Fruit fly (Drosophila melanogaster) whole organism, embryonic: ENCODE results near the gene Sodh2.

Source experiments
- ATbp ChIP-seq: fragments of 200-800 bp; sonication (Bioruptor generic); optimal IDR thresholded peaks from 2 replicates; lab custom pipeline; 2017; ENCODE audit warnings: missing biosample characterization, mild to moderate bottlenecking, missing genetic modification characterization, missing genetic modification reagents
- Atf-2 ChIP-seq: fragments of 200-800 bp; sonication (Bioruptor generic); optimal IDR thresholded peaks from 2 replicates; lab custom pipeline; 2016; ENCODE audit warnings: missing biosample characterization, missing genetic modification characterization
- Blimp-1 ChIP-seq: fragments of 200-800 bp; sonication (Bioruptor generic); optimal IDR thresholded peaks from 3 replicates; lab custom pipeline; 2018; ENCODE audit warnings: missing biosample characterization, missing genetic modification characterization, mild to moderate bottlenecking, moderate library complexity, missing genetic modification reagents
- Bteb2 ChIP-seq: fragments of 200-800 bp; sonication (Bioruptor generic); optimal IDR thresholded peaks from 2 replicates; lab custom pipeline; 2016; ENCODE audit warnings: missing biosample characterization, missing genetic modification characterization
- CG10462 ChIP-seq: fragments of 200-800 bp; sonication (Bioruptor generic); optimal IDR thresholded peaks from 2 replicates; lab custom pipeline; 2016; ENCODE audit warnings: missing biosample characterization, missing genetic modification characterization
- CG12744 ChIP-seq: fragments of 200-800 bp; sonication (Bioruptor generic); optimal IDR thresholded peaks from 2 replicates; lab custom pipeline; 2016; ENCODE audit warnings: missing biosample characterization, missing genetic modification characterization
- CG14441 ChIP-seq: fragments of 200-800 bp; sonication (Bioruptor generic); IDR thresholded peaks from 2 replicates; pipeline ENCODE4 v1.3.6; 2022; ENCODE audit warnings: missing biosample characterization, missing genetic modification characterization
- CG14667 ChIP-seq: fragments of 200-800 bp; sonication (Bioruptor generic); IDR thresholded peaks from 2 replicates; pipeline ENCODE4 v1.3.6; 2022; ENCODE audit warnings: missing biosample characterization, missing genetic modification characterization
- CG17359 ChIP-seq: fragments of 200-800 bp; sonication (Bioruptor generic); optimal IDR thresholded peaks from 3 replicates; lab custom pipeline; 2018; ENCODE audit warnings: missing biosample characterization, mild to moderate bottlenecking, missing genetic modification characterization, moderate library complexity
- CG18262 ChIP-seq: fragments of 200-800 bp; optimal IDR thresholded peaks from 3 replicates; lab custom pipeline; 2019; ENCODE audit warnings: missing biosample characterization, mild to moderate bottlenecking, missing genetic modification characterization, moderate library complexity
- CG18599 ChIP-seq: fragments of 200-800 bp; sonication (Bioruptor generic); optimal IDR thresholded peaks from 3 replicates; lab custom pipeline; 2017; ENCODE audit warnings: missing biosample characterization, missing genetic modification characterization, mild to moderate bottlenecking, moderate library complexity, missing genetic modification reagents
- CG3281 ChIP-seq: fragments of 200-800 bp; sonication (Bioruptor generic); optimal IDR thresholded peaks from 3 replicates; lab custom pipeline; 2017; ENCODE audit warnings: missing biosample characterization, mild to moderate bottlenecking, missing genetic modification characterization
- CG33557 ChIP-seq: fragments of 200-800 bp; sonication (Bioruptor generic); optimal IDR thresholded peaks from 2 replicates; lab custom pipeline; 2019; ENCODE audit warnings: missing biosample characterization, mild to moderate bottlenecking, missing genetic modification characterization, moderate library complexity
- CG4328 ChIP-seq: fragments of 200-800 bp; sonication (Bioruptor generic); optimal IDR thresholded peaks from 3 replicates; lab custom pipeline; 2017; ENCODE audit warnings: missing biosample characterization, missing genetic modification reagents, missing genetic modification characterization
- CG4424 ChIP-seq: fragments of 200-800 bp; sonication (Bioruptor generic); optimal IDR thresholded peaks from 3 replicates; lab custom pipeline; 2016; ENCODE audit warnings: missing biosample characterization, missing genetic modification characterization
- CG4617 ChIP-seq: fragments of 200-800 bp; sonication (Bioruptor generic); optimal IDR thresholded peaks from 3 replicates; lab custom pipeline; 2016; ENCODE audit warnings: missing biosample characterization, missing genetic modification characterization, borderline replicate concordance
- CG4730 ChIP-seq: fragments of 200-800 bp; sonication (Bioruptor generic); IDR thresholded peaks from 2 replicates; pipeline ENCODE4 v1.3.6; 2022; ENCODE audit warnings: missing biosample characterization, missing genetic modification characterization
- CG6683 ChIP-seq: fragments of 200-800 bp; sonication (Bioruptor generic); optimal IDR thresholded peaks from 2 replicates; lab custom pipeline; 2017; ENCODE audit warnings: missing biosample characterization, mild to moderate bottlenecking, missing genetic modification characterization, missing genetic modification reagents
- CG6854 ChIP-seq: fragments of 200-800 bp; sonication (Bioruptor generic); optimal IDR thresholded peaks from 3 replicates; lab custom pipeline; 2017; ENCODE audit warnings: missing biosample characterization, mild to moderate bottlenecking, missing genetic modification characterization
- CG9797 ChIP-seq: fragments of 200-800 bp; sonication (Bioruptor generic); optimal IDR thresholded peaks from 3 replicates; lab custom pipeline; 2018; ENCODE audit warnings: missing biosample characterization, mild to moderate bottlenecking, missing genetic modification characterization
- CG9817 ChIP-seq: fragments of 200-800 bp; sonication (Bioruptor generic); optimal IDR thresholded peaks from 2 replicates; lab custom pipeline; 2018; ENCODE audit warnings: missing biosample characterization, mild to moderate bottlenecking, missing genetic modification characterization, moderate library complexity
- CoRest ChIP-seq: fragments of 200-800 bp; sonication (Bioruptor generic); optimal IDR thresholded peaks from 3 replicates; lab custom pipeline; 2018; ENCODE audit warnings: missing biosample characterization, mild to moderate bottlenecking, missing genetic modification characterization, moderate library complexity
- Dek ChIP-seq: fragments of 200-800 bp; sonication (Bioruptor generic); optimal IDR thresholded peaks from 3 replicates; lab custom pipeline; 2019; ENCODE audit warnings: missing biosample characterization, mild to moderate bottlenecking, missing genetic modification characterization, moderate library complexity
- Eip74EF ChIP-seq, 2 experiments: fragments of 200-800 bp in 1 of 2; fragments of >200 bp in 1 of 2; sonication (Bioruptor generic) in 1 of 2; optimal IDR thresholded peaks; 2 replicates each; lab custom pipeline; 2017 to 2019; ENCODE audit warnings: missing biosample characterization in 2 of 2, missing genetic modification characterization in 2 of 2, mild to moderate bottlenecking in 1 of 2, moderate library complexity in 1 of 2
- Ets97D ChIP-seq: fragments of 200-800 bp; sonication (Bioruptor generic); optimal IDR thresholded peaks from 3 replicates; lab custom pipeline; 2016; ENCODE audit warnings: missing biosample characterization, missing genetic modification characterization
- Gsc ChIP-seq: fragments of 200-800 bp; sonication (Bioruptor generic); IDR thresholded peaks from 2 replicates; pipeline ENCODE4 v1.3.6; 2022; ENCODE audit warnings: missing biosample characterization, missing genetic modification characterization
- Mrtf ChIP-seq: fragments of 200-800 bp; sonication (Bioruptor generic); IDR thresholded peaks from 3 replicates; pipeline ENCODE4 v1.3.6; 2022; ENCODE audit warnings: missing biosample characterization, missing genetic modification characterization
- Nf-YB ChIP-seq: fragments of 200-800 bp; sonication (Bioruptor generic); optimal IDR thresholded peaks from 3 replicates; lab custom pipeline; 2019; ENCODE audit warnings: missing biosample characterization, mild to moderate bottlenecking, missing genetic modification characterization, moderate library complexity
- Tbp ChIP-seq: fragments of >200 bp; optimal IDR thresholded peaks from 2 replicates; lab custom pipeline; 2018; ENCODE audit warnings: missing biosample characterization, missing genetic modification characterization
- Xbp1 ChIP-seq: fragments of 200-800 bp; sonication (Bioruptor generic); optimal IDR thresholded peaks from 3 replicates; lab custom pipeline; 2016; ENCODE audit warnings: missing biosample characterization, mild to moderate bottlenecking, missing genetic modification characterization
- bigmax ChIP-seq: fragments of 200-800 bp; sonication (Bioruptor generic); optimal IDR thresholded peaks from 2 replicates; lab custom pipeline; 2018; ENCODE audit warnings: missing biosample characterization, mild to moderate bottlenecking, missing genetic modification characterization
- bowl ChIP-seq: fragments of 200-800 bp; sonication (Bioruptor generic); IDR thresholded peaks from 2 replicates; pipeline ENCODE4 v1.3.6; 2022; ENCODE audit warnings: missing biosample characterization, missing genetic modification characterization
- ci ChIP-seq: fragments of 200-800 bp; sonication (Bioruptor generic); IDR thresholded peaks from 3 replicates; pipeline ENCODE4 v1.3.6; 2022; ENCODE audit warnings: missing biosample characterization, missing genetic modification characterization
- da ChIP-seq: fragments of 200-800 bp; sonication (Bioruptor generic); optimal IDR thresholded peaks from 2 replicates; lab custom pipeline; 2016; ENCODE audit warnings: missing biosample characterization, missing genetic modification characterization
- dmrt11E ChIP-seq: fragments of 200-800 bp; sonication (Bioruptor generic); optimal IDR thresholded peaks from 3 replicates; lab custom pipeline; 2018; ENCODE audit warnings: missing biosample characterization, mild to moderate bottlenecking, missing genetic modification characterization, moderate library complexity
- grn ChIP-seq: fragments of 200-800 bp; sonication (Bioruptor generic); optimal IDR thresholded peaks from 3 replicates; lab custom pipeline; 2017; ENCODE audit warnings: missing biosample characterization, missing genetic modification characterization
- hbn ChIP-seq: fragments of 200-800 bp; sonication (Bioruptor generic); IDR thresholded peaks from 2 replicates; pipeline ENCODE4 v1.3.6; 2022; ENCODE audit warnings: missing biosample characterization, missing genetic modification characterization; ENCODE audit not compliant: partially characterized antibody
- hkb ChIP-seq, 2 experiments: fragments of 200-800 bp in 1 of 2; fragments of >200 bp in 1 of 2; sonication (Bioruptor generic) in 1 of 2; IDR thresholded peaks in 1 of 2; optimal IDR thresholded peaks in 1 of 2; 2 replicates each; pipeline versions ENCODE4 v1.3.6 to Lab custom; 2017 to 2022; ENCODE audit warnings: missing biosample characterization in 1 of 2, missing genetic modification characterization in 1 of 2
- klu ChIP-seq: fragments of 200-800 bp; sonication (Bioruptor generic); IDR thresholded peaks from 2 replicates; pipeline ENCODE4 v1.3.6; 2022; ENCODE audit warnings: missing biosample characterization, missing genetic modification characterization
- pho ChIP-seq: fragments of 200-800 bp; sonication (Bioruptor generic); optimal IDR thresholded peaks from 2 replicates; lab custom pipeline; 2016; ENCODE audit warnings: missing biosample characterization, missing genetic modification characterization
- pita ChIP-seq: fragments of 200-800 bp; sonication (Bioruptor generic); optimal IDR thresholded peaks from 2 replicates; lab custom pipeline; 2017; ENCODE audit warnings: missing biosample characterization, mild to moderate bottlenecking, missing genetic modification characterization
- slp2 ChIP-seq: fragments of 200-800 bp; sonication (Bioruptor generic); optimal IDR thresholded peaks from 2 replicates; lab custom pipeline; 2016; ENCODE audit warnings: missing biosample characterization, missing genetic modification characterization
- so ChIP-seq: fragments of 200-800 bp; sonication (Bioruptor generic); IDR thresholded peaks from 3 replicates; pipeline ENCODE4 v1.3.6; 2022; ENCODE audit warnings: missing biosample characterization, missing genetic modification characterization
- toy ChIP-seq: fragments of 200-800 bp; sonication (Bioruptor generic); IDR thresholded peaks from 2 replicates; pipeline ENCODE4 v1.3.6; 2022; ENCODE audit warnings: missing biosample characterization, missing genetic modification characterization
- vvl ChIP-seq: fragments of 200-800 bp; sonication (Bioruptor generic); IDR thresholded peaks from 2 replicates; pipeline ENCODE4 v1.3.6; 2022; ENCODE audit warnings: missing biosample characterization, missing genetic modification characterization
- zen ChIP-seq: fragments of 200-800 bp; sonication (Bioruptor generic); optimal IDR thresholded peaks from 3 replicates; lab custom pipeline; 2018; ENCODE audit warnings: missing biosample characterization, mild to moderate bottlenecking, missing genetic modification characterization, moderate library complexity
- zfh1 ChIP-seq: fragments of 200-800 bp; sonication (Bioruptor generic); IDR thresholded peaks from 3 replicates; pipeline ENCODE4 v1.3.6; 2022; ENCODE audit warnings: missing biosample characterization, missing genetic modification characterization

The Sodh2 gene

DNA sequence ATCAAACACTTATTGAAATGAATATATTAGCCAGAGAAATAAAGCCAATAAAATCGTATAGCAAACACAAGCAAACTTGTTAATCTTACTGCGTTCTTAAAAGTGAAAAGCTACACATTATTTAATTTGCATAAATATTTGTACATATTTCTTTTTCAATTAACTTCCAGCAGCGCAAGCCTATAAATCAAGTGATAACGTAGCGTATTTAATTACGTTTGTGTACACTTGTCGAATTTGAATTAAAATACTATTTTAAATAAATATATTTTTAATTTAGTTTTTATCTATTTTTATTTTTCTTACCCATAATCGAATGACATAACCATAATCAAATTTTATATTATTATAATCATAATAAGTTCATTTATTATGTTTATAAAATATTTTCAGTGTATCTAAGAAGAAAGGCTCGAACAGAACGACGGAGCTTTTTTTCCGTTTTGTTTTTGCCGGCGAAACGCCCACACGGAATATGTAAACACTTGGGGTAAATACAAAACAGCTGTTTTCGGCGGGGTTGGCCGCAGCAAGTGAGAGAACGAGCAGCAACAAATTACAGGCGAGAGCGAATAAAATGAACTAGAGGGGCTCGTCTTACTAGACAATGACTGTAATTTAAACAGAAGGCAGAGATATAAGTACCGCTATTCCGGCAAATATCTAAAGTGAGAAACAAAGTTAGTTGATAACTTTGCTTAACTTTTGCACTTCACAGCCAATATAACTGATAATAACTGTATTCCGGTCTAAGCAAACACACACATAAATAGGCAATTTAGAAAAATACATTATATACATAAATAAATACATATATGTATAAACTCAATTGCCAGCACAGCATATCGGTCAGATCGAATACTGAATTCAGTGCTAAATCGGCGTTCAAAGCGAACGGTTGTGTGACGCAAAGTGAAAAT lies at the start of gene Sodh2 (continued):
- peak; percentile 66 for TF ChIP-seq Nf-YB (GFP tag; lab: Kevin White, UChicago)
- peak; percentile 64 for TF ChIP-seq Bteb2 (GFP tag; lab: Kevin White, UChicago)
- TF ChIP-seq CG14667 (GFP tag; lab: Robert Waterston, UW) = peak; percentile 53
- peak; percentile 52 for TF ChIP-seq CG4424 (GFP tag; lab: Kevin White, UChicago)
- peak; percentile 95 for TF ChIP-seq CG18599 (GFP tag; lab: Kevin White, UChicago)
- TF ChIP-seq Tbp = no peak
- TF ChIP-seq Dek = peak; percentile 79
- peak; percentile 83 for TF ChIP-seq CG6854 (GFP tag; lab: Kevin White, UChicago)
- TF ChIP-seq zfh1 (GFP tag; lab: Robert Waterston, UW) = peak; percentile 81
- TF ChIP-seq Blimp-1 = peak; percentile 75
- TF ChIP-seq Gsc (GFP tag; lab: Robert Waterston, UW) = 0 out of 2 replicates have a peak, but pooled peaks have one; percentile 19
- TF ChIP-seq CG9817 (tag; lab: Kevin White, UChicago) = peak; percentile 79
- TF ChIP-seq CG12744 = no peak
- peak; percentile 17 for TF ChIP-seq CG4617
- peak; percentile 90 for TF ChIP-seq ATbp (GFP tag; lab: Kevin White, UChicago)
- TF ChIP-seq Xbp1 (GFP tag; lab: Kevin White, UChicago) = peak; percentile 47
- TF ChIP-seq CG3281 (GFP tag; lab: Kevin White, UChicago) = peak; percentile 90
- TF ChIP-seq Atf-2 (GFP tag; lab: Kevin White, UChicago) = peak; percentile 11
- peak; percentile 59 for TF ChIP-seq CG17359 (tag; lab: Kevin White, UChicago)
- peak; percentile 25 for TF ChIP-seq dmrt11E (tag; lab: Kevin White, UChicago)
- TF ChIP-seq zen (tag; lab: Kevin White, UChicago) = no peak
- no peak for TF ChIP-seq pita (GFP tag; lab: Kevin White, UChicago)
- no peak for TF ChIP-seq CG4730 (GFP tag; lab: Robert Waterston, UW)
- peak; percentile 13 for TF ChIP-seq bigmax (GFP tag; lab: Kevin White, UChicago)
- peak; percentile 23; the same call in 1 of the 3 replicates for TF ChIP-seq so (GFP tag; lab: Robert Waterston, UW)
- peak; percentile 17 for TF ChIP-seq Ets97D
- peak; percentile 81 for TF ChIP-seq CG18262 (tag; lab: Kevin White, UChicago)
- TF ChIP-seq grn (GFP tag; lab: Kevin White, UChicago) = peak; percentile 30
- no peak for TF ChIP-seq da
- TF ChIP-seq Mrtf (GFP tag; lab: Robert Waterston, UW) = peak; percentile 77
- peak; percentile 75 for TF ChIP-seq CG6683 (GFP tag; lab: Kevin White, UChicago)
- TF ChIP-seq pho = peak; percentile 59
- TF ChIP-seq CG9797 (GFP tag; lab: Kevin White, UChicago) = peak; percentile 22
- 0 out of 2 replicates have a peak, but pooled peaks have one; percentile 38 for TF ChIP-seq klu (GFP tag; lab: Robert Waterston, UW)
- no peak for TF ChIP-seq CG10462
- peak; percentile 70 for TF ChIP-seq CoRest (tag; lab: Kevin White, UChicago)
- peak; percentile 79 for TF ChIP-seq vvl (GFP tag; lab: Robert Waterston, UW)
- TF ChIP-seq slp2 (GFP tag; lab: Kevin White, UChicago) = peak; percentile 27
- TF ChIP-seq hkb (optimal IDR thresholded peaks at IDR 0.05; lab: Kevin White, UChicago) = no peak
- peak; percentile 76 for TF ChIP-seq hkb (GFP tag; IDR thresholded peaks at IDR 0.05; lab: Robert Waterston, UW)
- TF ChIP-seq ci = peak; percentile 84
- TF ChIP-seq toy = 0 out of 2 replicates have a peak, but pooled peaks have one; percentile 39
- no peak for TF ChIP-seq hbn (GFP tag; lab: Robert Waterston, UW)
- TF ChIP-seq CG33557 (GFP tag; lab: Kevin White, UChicago) = peak; percentile 35
- TF ChIP-seq CG14441 = peak; percentile 88
- peak in 1 of 2 experiments; percentile 81 for TF ChIP-seq Eip74EF (GFP tag; optimal IDR thresholded peaks at IDR 0.05; lab: Kevin White, UChicago)
- TF ChIP-seq bowl (GFP tag; lab: Robert Waterston, UW) = no peak; the same call in 1 of the 2 replicates
- peak; percentile 63 for TF ChIP-seq CG4328 (GFP tag; lab: Kevin White, UChicago)
